Fruit fly (Drosophila melanogaster): ENCODE results near the gene Rab39.

Rab39 gene

DNA sequence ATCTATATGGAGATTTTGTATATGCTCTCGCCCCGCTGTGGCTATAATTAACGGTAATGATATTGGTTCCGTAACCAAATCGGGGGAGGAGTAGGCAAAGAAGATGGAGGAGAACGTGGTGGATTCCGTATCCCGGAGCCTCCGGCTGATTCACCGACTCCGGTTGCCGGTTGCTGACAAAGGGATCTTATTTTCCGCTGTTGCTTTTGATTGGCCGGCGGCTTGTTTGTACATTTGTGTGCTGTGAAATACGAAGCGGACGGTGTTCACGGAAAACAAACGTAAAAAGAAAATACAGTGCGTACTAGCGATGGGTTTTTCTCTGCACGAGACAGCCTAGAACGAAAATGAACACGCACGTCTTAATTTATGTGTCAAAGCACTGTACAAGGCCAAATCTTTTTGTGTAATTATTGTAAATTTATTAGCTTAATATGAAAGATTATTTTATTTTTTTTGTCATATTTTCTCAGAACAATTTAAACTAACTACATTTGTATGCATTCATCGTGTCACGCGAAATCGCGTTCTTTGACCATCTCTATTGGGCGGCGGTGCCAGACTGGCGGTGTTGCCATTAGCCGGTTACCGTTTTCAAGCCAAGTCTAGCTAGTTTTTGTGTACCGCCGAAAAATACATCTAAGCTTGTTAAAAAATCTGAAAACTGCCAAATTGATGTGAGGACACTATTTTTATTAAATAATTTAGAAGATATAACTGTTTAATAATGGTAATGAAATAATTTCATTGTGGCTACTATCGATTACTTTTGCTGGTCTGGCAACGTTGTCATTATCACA is at the start of gene Rab39, which contains the start of gene Pdp:
Rab39 (plus strand) TSS at position 793 of the 800 bp plus-strand sequence.
Pdp (minus strand) TSS at position 521 of the 800 bp plus-strand sequence.
- TF ChIP-seq EcR (GFP tag; optimal IDR thresholded peaks at IDR 0.05): no peak

DNA sequence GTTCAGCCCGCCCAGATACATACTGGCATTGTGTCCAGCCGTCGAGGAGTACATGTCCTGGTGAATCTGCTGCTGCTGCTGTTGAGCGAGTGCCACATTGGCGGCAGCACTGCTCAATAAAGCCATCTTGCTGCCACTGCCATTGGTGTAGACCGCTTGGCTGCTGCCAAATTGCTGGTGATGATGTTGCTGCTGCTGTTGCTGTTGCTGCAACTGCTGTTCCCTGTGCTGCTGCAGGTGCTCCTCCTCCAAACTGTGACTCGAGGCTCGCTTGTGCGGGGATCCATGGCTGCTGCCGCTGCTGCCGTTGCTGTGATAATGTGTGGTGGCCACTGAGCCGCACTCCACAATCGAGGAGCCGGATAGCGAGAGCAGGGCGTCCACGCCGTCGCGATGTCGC is 48.7 kb upstream of the Rab39 start:
- TF ChIP-seq EcR (GFP tag; optimal IDR thresholded peaks at IDR 0.05) (no peak), pan (optimal IDR thresholded peaks at IDR 0.05) (no peak), Dll (optimal IDR thresholded peaks at IDR 0.05) (no peak), usp (GFP tag; optimal IDR thresholded peaks at IDR 0.05) (no peak), psq (optimal IDR thresholded peaks at IDR 0.05) (no peak)

DNA sequence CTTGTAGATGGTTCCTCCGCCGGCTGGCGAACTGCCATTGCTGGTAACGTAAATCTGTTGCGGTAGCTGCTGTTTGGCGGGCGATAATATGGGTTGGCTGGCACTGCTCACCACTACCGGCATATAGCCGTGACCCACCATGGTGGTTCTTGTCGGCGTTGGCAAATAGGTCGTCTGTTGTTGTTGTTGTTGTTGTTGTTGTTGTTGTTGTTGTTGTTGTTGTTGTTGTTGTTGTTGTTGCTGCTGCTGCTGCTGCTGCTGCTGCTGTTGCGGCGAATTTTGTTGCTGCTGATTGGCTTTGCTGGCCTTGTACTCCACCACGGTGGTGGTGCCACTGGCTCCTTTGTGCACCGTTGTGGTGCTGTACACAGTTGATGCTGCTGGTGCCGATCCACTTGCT is 45.9 kb upstream of the Rab39 start:
- TF ChIP-seq usp (GFP tag; optimal IDR thresholded peaks at IDR 0.05): no peak
- TF ChIP-seq Dll (optimal IDR thresholded peaks at IDR 0.05): no peak
- no peak for TF ChIP-seq pan (optimal IDR thresholded peaks at IDR 0.05)
- no peak for TF ChIP-seq EcR (GFP tag; optimal IDR thresholded peaks at IDR 0.05)
- no peak for TF ChIP-seq CG8478 (optimal IDR thresholded peaks at IDR 0.05)
- TF ChIP-seq psq (optimal IDR thresholded peaks at IDR 0.05): no peak

DNA sequence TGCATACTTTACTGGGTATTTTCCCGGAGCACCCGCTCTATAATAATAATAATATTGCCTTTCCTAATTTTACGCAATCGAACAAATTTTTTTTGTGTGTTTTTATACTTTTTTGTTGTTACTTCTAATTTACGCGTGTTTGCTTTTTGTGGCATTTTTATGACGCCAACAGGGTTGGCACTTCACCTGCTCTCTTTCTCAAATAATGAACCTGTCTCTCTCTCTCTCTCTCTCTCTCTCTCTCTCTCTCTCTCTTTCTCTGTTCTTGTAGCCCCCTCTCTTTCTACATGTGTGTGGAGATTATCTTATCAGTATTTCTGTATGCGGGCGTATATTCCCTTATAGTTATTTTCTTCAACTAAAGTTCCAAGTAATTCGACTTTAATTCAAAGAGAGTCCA is 44.0 kb upstream of the Rab39 start:
- TF ChIP-seq Dll (optimal IDR thresholded peaks at IDR 0.05) (no peak), pan (optimal IDR thresholded peaks at IDR 0.05) (no peak), usp (GFP tag; optimal IDR thresholded peaks at IDR 0.05) (no peak), psq (optimal IDR thresholded peaks at IDR 0.05) (no peak), EcR (GFP tag; optimal IDR thresholded peaks at IDR 0.05) (no peak), CG8478 (optimal IDR thresholded peaks at IDR 0.05) (no peak)

DNA sequence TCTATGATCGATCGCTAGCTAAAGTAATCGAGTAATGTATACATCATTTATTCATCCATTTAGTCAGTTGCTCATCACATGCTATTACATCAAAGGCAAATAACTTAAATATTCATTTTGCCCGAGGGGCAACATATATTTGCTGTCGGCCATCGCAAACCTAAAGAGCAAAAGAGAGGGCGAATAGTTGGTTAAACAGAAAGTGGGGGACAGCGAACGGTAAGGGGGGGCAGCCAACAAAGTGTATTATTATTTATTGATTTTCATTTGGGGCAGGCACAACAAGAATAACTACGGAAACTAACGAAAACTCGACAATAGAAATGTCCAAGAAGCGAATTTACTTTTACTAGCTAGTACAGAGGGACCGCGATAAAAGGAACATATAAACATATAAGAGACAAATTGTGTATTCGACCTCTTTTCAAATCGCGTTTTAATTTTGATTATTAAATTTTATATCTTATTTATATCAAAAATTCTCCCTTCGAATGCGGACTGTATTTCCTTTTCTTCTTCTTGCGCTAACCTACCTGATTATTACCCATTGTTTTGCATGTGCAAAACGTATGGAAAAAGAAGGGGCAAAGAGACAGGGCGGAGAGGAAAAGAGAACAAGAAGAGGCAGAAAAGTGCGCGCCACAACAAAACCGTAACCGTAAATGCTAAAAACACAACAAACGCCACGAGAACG is 43.4 kb upstream of the Rab39 start:
- TF ChIP-seq pan (optimal IDR thresholded peaks at IDR 0.05): no peak
- TF ChIP-seq Dll (optimal IDR thresholded peaks at IDR 0.05): no peak
- no peak for TF ChIP-seq usp (GFP tag; optimal IDR thresholded peaks at IDR 0.05)
- no peak for TF ChIP-seq psq (optimal IDR thresholded peaks at IDR 0.05)

DNA sequence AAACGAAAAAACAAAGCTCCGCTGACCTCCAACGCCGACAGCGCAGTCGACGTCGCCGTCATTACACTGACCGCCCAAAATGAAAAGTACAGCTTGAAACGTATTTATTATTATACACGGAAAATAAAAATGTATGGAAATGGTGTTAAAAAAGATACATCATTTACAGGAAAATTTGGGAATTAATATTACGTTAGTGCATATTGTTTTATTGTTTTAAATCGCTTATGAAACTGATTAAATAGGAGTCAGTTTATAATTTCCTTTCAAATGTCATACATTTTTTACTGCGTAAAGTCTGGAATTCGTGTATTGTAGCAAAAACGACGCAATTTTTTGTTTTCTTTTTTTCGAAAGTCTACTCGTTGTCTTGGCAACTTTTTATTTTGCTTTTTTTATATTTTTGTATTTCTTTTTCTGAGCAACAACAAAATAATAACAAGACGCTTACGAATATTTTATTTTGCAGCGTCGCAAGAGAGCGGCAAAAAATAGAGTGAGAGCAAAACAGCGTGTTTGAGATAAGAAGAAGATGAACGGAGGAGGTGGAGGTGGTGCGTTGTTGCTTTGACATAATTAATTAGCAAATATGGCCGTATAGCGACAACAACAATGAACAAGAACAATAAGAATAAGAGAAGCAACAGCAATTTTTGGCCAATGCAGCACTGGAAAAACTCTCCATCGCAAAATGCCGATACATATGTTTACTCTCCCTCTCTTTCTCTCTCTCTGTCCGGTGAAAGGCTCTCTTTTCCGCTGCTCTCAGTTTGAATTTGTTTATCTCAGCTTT is 42.6 kb upstream of the Rab39 start:
- TF ChIP-seq psq (optimal IDR thresholded peaks at IDR 0.05) (no peak), Dll (optimal IDR thresholded peaks at IDR 0.05) (peak; percentile 54)

DNA sequence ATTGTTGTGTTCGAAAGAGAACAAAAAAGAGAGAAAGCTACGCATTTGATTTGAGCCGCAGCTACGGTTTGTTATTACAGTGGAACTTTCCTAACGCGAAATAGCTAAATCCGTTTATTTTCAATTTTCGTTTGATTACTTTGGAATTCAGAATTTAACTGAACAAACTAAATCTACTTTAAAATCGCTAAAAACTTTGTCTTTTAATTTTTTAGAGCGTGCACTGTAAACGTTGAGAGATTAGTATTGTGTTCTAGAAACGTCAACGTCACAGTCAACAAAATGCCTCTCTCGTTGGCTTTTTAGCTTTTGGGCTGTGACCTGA is 42.0 kb upstream of the Rab39 start:
- TF ChIP-seq EcR (GFP tag; optimal IDR thresholded peaks at IDR 0.05) (no peak), psq (optimal IDR thresholded peaks at IDR 0.05) (no peak), usp (GFP tag; optimal IDR thresholded peaks at IDR 0.05) (no peak), Dll (optimal IDR thresholded peaks at IDR 0.05) (no peak), CG8478 (optimal IDR thresholded peaks at IDR 0.05) (no peak), pan (optimal IDR thresholded peaks at IDR 0.05) (no peak)

DNA sequence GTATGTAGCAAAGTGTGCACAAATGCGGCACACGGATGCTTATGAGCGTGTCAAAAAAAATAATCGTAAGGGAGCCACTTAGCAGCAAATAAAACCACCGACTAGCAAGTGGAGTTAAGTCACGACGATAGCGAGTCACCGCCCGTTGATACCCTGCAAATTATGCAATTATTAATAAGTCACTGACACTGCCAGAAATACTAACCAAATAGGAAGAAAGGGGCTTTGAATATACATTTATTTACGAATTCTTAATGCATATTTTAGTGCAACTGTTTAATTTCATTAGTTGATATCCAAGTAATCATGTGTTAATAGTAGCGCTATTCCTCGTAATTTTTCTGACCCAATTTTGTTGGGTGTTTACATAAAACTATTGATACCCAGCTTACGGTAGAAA is 41.3 kb upstream of the Rab39 start:
- TF ChIP-seq psq (optimal IDR thresholded peaks at IDR 0.05) (no peak), pan (optimal IDR thresholded peaks at IDR 0.05) (no peak), Dll (optimal IDR thresholded peaks at IDR 0.05) (no peak), EcR (GFP tag; optimal IDR thresholded peaks at IDR 0.05) (no peak), CG8478 (optimal IDR thresholded peaks at IDR 0.05) (no peak), usp (GFP tag; optimal IDR thresholded peaks at IDR 0.05) (no peak)

DNA sequence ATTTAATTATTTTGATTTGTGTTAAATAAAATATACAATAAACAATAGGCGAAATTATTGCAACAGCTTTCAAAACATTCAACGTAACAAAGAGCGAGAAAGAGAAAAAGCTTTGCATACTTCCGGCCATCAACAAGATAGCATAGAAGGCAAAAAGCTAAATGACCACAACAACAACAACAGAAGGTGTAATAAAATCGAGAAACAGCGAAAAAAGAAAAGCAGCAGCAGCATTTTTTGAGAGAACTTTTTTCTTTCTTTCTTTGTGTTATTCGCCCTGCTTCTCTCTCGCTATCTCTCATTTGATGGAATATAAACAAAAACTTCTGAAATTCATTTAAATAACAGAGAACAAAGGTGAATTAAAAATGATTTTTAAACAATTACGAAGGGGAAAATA is 40.5 kb upstream of the Rab39 start:
- no peak for TF ChIP-seq psq (optimal IDR thresholded peaks at IDR 0.05)
- no peak for TF ChIP-seq pan (optimal IDR thresholded peaks at IDR 0.05)
- TF ChIP-seq Dll (optimal IDR thresholded peaks at IDR 0.05): no peak
- TF ChIP-seq CG8478 (optimal IDR thresholded peaks at IDR 0.05): no peak
- no peak for TF ChIP-seq usp (GFP tag; optimal IDR thresholded peaks at IDR 0.05)
- no peak for TF ChIP-seq EcR (GFP tag; optimal IDR thresholded peaks at IDR 0.05)

DNA sequence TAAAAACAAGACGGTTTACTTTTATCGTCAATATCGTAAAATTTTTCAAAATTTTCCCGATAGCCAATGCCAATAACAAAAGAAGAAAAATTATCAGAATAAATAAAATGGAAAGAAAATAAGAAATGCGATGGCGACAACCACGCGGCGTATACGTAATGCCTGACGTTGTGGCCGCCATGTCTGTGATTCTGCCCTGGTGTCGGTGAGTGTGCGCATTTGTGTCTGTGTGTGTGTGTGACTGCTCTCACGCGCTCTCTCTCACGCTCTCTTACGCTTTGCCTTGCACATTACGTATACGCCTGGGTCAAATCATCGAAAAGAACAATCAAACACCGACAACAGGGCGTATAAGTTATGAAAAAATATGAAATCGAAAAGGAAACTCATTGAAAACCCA is 39.9 kb upstream of the Rab39 start:
- TF ChIP-seq psq (optimal IDR thresholded peaks at IDR 0.05) (no peak), Dll (optimal IDR thresholded peaks at IDR 0.05) (peak; percentile 75)

DNA sequence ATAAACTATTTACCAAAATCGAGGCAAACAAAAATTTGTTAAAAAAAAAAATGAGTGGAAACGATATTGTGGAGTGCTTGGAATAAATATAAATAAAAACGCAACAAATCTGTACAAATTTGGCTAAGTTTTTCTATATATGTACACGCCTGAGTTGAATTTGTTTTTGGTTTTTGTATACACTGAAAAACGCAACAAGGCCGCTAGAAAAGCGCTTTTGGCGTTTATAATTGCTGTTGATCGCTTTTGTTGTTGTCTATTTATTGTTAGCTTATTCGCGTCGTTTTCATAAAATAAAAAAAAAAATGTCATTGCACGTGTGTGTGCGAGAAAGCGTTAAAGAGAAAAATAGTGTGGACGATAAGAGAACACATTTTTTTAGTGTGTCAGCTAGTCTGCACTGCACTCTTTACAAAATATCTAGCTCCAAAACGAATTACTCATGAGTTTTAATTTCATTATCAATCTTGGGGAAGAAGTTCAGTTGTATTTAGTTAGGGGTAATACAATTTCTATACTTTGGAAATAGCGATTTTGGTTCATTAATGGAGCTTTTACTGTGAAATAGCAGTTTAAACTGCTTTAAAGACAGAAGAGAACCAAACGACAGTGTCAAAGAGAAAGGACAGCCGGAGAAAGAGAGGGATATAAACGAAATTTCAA is 39.2 kb upstream of the Rab39 start:
- TF ChIP-seq Dll (optimal IDR thresholded peaks at IDR 0.05) (no peak), pan (optimal IDR thresholded peaks at IDR 0.05) (no peak), usp (GFP tag; optimal IDR thresholded peaks at IDR 0.05) (no peak), CG8478 (optimal IDR thresholded peaks at IDR 0.05) (no peak), psq (optimal IDR thresholded peaks at IDR 0.05) (no peak), EcR (GFP tag; optimal IDR thresholded peaks at IDR 0.05) (no peak)

DNA sequence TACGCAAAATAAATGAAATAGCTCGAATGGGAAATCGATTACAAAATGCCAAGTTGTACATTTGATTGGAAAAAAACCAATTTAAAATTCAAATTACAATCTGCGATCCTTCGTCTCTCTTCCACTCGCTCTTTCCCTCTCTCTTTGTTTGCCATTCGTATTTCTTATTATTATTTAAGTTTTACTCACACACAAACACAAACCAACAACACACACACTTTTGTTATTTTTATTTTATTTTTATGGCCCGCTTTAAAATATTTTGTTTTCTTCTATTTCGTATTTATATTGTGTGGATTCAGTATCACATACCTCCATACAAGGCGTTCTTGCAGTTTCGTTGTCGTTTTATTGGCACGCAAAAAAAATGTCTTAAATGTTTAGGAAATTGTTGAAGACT is 38.6 kb upstream of the Rab39 start:
- TF ChIP-seq pan (optimal IDR thresholded peaks at IDR 0.05) (no peak), psq (optimal IDR thresholded peaks at IDR 0.05) (no peak), CG8478 (optimal IDR thresholded peaks at IDR 0.05) (no peak), EcR (GFP tag; optimal IDR thresholded peaks at IDR 0.05) (no peak), Dll (optimal IDR thresholded peaks at IDR 0.05) (no peak), usp (GFP tag; optimal IDR thresholded peaks at IDR 0.05) (no peak)
